Fruit fly (Drosophila melanogaster) whole organism, embryonic: ENCODE results near the gene CBP.

Source experiments
- B-H1 ChIP-seq: fragments of 200-800 bp; sonication (Bioruptor generic); IDR thresholded peaks from 3 replicates; pipeline ENCODE4 v1.3.6; 2022; ENCODE audit warnings: missing biosample characterization, missing genetic modification characterization
- CG10366 ChIP-seq: fragments of 200-800 bp; sonication (Bioruptor generic); IDR thresholded peaks from 2 replicates; pipeline ENCODE4 v1.3.6; 2022; ENCODE audit warnings: missing biosample characterization, missing genetic modification characterization
- CG10654 ChIP-seq: fragments of 200-800 bp; sonication (Bioruptor generic); optimal IDR thresholded peaks from 2 replicates; lab custom pipeline; 2016; ENCODE audit warnings: missing biosample characterization, missing genetic modification characterization
- CG12071 ChIP-seq: fragments of 200-800 bp; sonication (Bioruptor generic); optimal IDR thresholded peaks from 3 replicates; lab custom pipeline; 2018; ENCODE audit warnings: missing biosample characterization, mild to moderate bottlenecking, missing genetic modification characterization
- CG15073 ChIP-seq: fragments of 200-800 bp; sonication (Bioruptor generic); optimal IDR thresholded peaks from 2 replicates; lab custom pipeline; 2016; ENCODE audit warnings: missing biosample characterization, missing genetic modification characterization
- CG15601 ChIP-seq: fragments of 200-800 bp; sonication (Bioruptor generic); optimal IDR thresholded peaks from 3 replicates; lab custom pipeline; 2019; ENCODE audit warnings: missing biosample characterization, mild to moderate bottlenecking, missing genetic modification characterization, moderate library complexity
- CG17385 ChIP-seq: fragments of 200-800 bp; sonication (Bioruptor generic); optimal IDR thresholded peaks from 3 replicates; lab custom pipeline; 2018; ENCODE audit warnings: missing biosample characterization, mild to moderate bottlenecking, missing genetic modification characterization
- CG30431 ChIP-seq: fragments of 200-800 bp; sonication (Bioruptor generic); optimal IDR thresholded peaks from 2 replicates; lab custom pipeline; 2017; ENCODE audit warnings: missing biosample characterization, missing genetic modification characterization
- CG3281 ChIP-seq: fragments of 200-800 bp; sonication (Bioruptor generic); optimal IDR thresholded peaks from 3 replicates; lab custom pipeline; 2017; ENCODE audit warnings: missing biosample characterization, mild to moderate bottlenecking, missing genetic modification characterization
- CG43689 ChIP-seq: fragments of 200-800 bp; sonication (Bioruptor generic); IDR thresholded peaks from 2 replicates; pipeline ENCODE4 v1.3.6; 2022; ENCODE audit warnings: missing biosample characterization, missing genetic modification characterization
- CG4617 ChIP-seq: fragments of 200-800 bp; sonication (Bioruptor generic); optimal IDR thresholded peaks from 3 replicates; lab custom pipeline; 2016; ENCODE audit warnings: missing biosample characterization, missing genetic modification characterization, borderline replicate concordance
- CG4854 ChIP-seq: fragments of 200-800 bp; sonication (Bioruptor generic); optimal IDR thresholded peaks from 2 replicates; lab custom pipeline; 2016; ENCODE audit warnings: missing biosample characterization, missing genetic modification characterization, inconsistent platforms
- CG6683 ChIP-seq: fragments of 200-800 bp; sonication (Bioruptor generic); optimal IDR thresholded peaks from 2 replicates; lab custom pipeline; 2017; ENCODE audit warnings: missing biosample characterization, mild to moderate bottlenecking, missing genetic modification characterization, missing genetic modification reagents
- CG8290 ChIP-seq, 3 experiments: fragments of 200-800 bp; sonication (Bioruptor generic); optimal IDR thresholded peaks; 2 replicates each; lab custom pipeline; 2016 to 2019; ENCODE audit warnings: missing biosample characterization in 3 of 3, missing genetic modification characterization in 3 of 3, mild to moderate bottlenecking in 2 of 3, moderate library complexity in 1 of 3
- CoRest ChIP-seq: fragments of 200-800 bp; sonication (Bioruptor generic); optimal IDR thresholded peaks from 3 replicates; lab custom pipeline; 2018; ENCODE audit warnings: missing biosample characterization, mild to moderate bottlenecking, missing genetic modification characterization, moderate library complexity
- Dip2 ChIP-seq: fragments of 200-800 bp; sonication (Bioruptor generic); IDR thresholded peaks from 2 replicates; pipeline ENCODE4 v1.3.6; 2022; ENCODE audit warnings: missing biosample characterization, missing genetic modification characterization
- Gsc ChIP-seq: fragments of 200-800 bp; sonication (Bioruptor generic); IDR thresholded peaks from 2 replicates; pipeline ENCODE4 v1.3.6; 2022; ENCODE audit warnings: missing biosample characterization, missing genetic modification characterization
- HLH4C ChIP-seq: fragments of 200-800 bp; sonication (Bioruptor generic); IDR thresholded peaks from 3 replicates; pipeline ENCODE4 v1.3.6; 2022; ENCODE audit warnings: missing biosample characterization, missing genetic modification characterization; ENCODE audit not compliant: partially characterized antibody
- Hey ChIP-seq: fragments of 200-800 bp; sonication (Bioruptor generic); optimal IDR thresholded peaks from 3 replicates; lab custom pipeline; 2018; ENCODE audit warnings: missing biosample characterization, mild to moderate bottlenecking, missing genetic modification characterization
- Hmx ChIP-seq: fragments of 200-800 bp; sonication (Bioruptor generic); optimal IDR thresholded peaks from 2 replicates; lab custom pipeline; 2016; ENCODE audit warnings: missing biosample characterization, missing genetic modification characterization
- Hr78 ChIP-seq, 2 experiments: fragments of 200-800 bp in 1 of 2; fragments of >200 bp in 1 of 2; sonication (Bioruptor generic) in 1 of 2; optimal IDR thresholded peaks; 2 replicates each; lab custom pipeline; 2017 to 2019; ENCODE audit warnings: missing biosample characterization in 2 of 2, missing genetic modification characterization in 2 of 2, mild to moderate bottlenecking in 1 of 2, moderate library complexity in 1 of 2
- Lpt ChIP-seq: fragments of >200 bp; optimal IDR thresholded peaks from 2 replicates; lab custom pipeline; 2018; ENCODE audit warnings: missing biosample characterization, missing genetic modification characterization
- Med ChIP-seq: fragments of 200-800 bp; sonication (Bioruptor generic); peaks from one replicate; lab custom pipeline; 2016; ENCODE audit warnings: missing biosample characterization, missing genetic modification characterization, mild to moderate bottlenecking, inconsistent platforms, moderate library complexity
- Myb ChIP-seq: fragments of 200-800 bp; sonication (Bioruptor generic); optimal IDR thresholded peaks from 2 replicates; lab custom pipeline; 2016; ENCODE audit warnings: missing biosample characterization, missing genetic modification characterization
- Scr ChIP-seq: fragments of 200-800 bp; sonication (Bioruptor generic); IDR thresholded peaks from 2 replicates; pipeline ENCODE4 v1.3.6; 2022; ENCODE audit warnings: missing biosample characterization, missing genetic modification characterization; ENCODE audit not compliant: partially characterized antibody
- Ssrp ChIP-seq: fragments of 200-800 bp; sonication (Bioruptor generic); optimal IDR thresholded peaks from 2 replicates; lab custom pipeline; 2018; ENCODE audit warnings: missing biosample characterization, mild to moderate bottlenecking, missing genetic modification characterization, moderate library complexity
- Xbp1 ChIP-seq: fragments of 200-800 bp; sonication (Bioruptor generic); optimal IDR thresholded peaks from 3 replicates; lab custom pipeline; 2016; ENCODE audit warnings: missing biosample characterization, mild to moderate bottlenecking, missing genetic modification characterization
- ab ChIP-seq: fragments of 200-800 bp; sonication (Bioruptor generic); optimal IDR thresholded peaks from 2 replicates; lab custom pipeline; 2016; ENCODE audit warnings: missing biosample characterization, missing genetic modification characterization
- ara ChIP-seq: fragments of 200-800 bp; sonication (Bioruptor generic); IDR thresholded peaks from 2 replicates; pipeline ENCODE4 v1.3.6; 2022; ENCODE audit warnings: missing biosample characterization, missing genetic modification characterization
- cato ChIP-seq: fragments of 200-800 bp; sonication (Bioruptor generic); optimal IDR thresholded peaks from 2 replicates; lab custom pipeline; 2016; ENCODE audit warnings: missing biosample characterization, missing genetic modification characterization, borderline replicate concordance
- dan ChIP-seq: fragments of 200-800 bp; sonication (Bioruptor generic); IDR thresholded peaks from 2 replicates; pipeline ENCODE4 v1.3.6; 2022; ENCODE audit warnings: missing biosample characterization, missing genetic modification characterization
- danr ChIP-seq: fragments of 200-800 bp; sonication (Bioruptor generic); IDR thresholded peaks from 2 replicates; pipeline ENCODE4 v1.3.6; 2022; ENCODE audit warnings: missing biosample characterization, missing genetic modification characterization
- emc ChIP-seq: fragments of 200-800 bp; sonication (Bioruptor generic); optimal IDR thresholded peaks from 2 replicates; lab custom pipeline; 2016; ENCODE audit warnings: missing biosample characterization, missing genetic modification characterization
- gcm2 ChIP-seq: fragments of 200-800 bp; sonication (Bioruptor generic); optimal IDR thresholded peaks from 2 replicates; lab custom pipeline; 2016; ENCODE audit warnings: missing biosample characterization, missing genetic modification characterization
- gt ChIP-seq: fragments of 200-800 bp; sonication (Bioruptor generic); IDR thresholded peaks from 2 replicates; pipeline ENCODE4 v1.3.6; 2022; ENCODE audit warnings: missing biosample characterization, missing genetic modification characterization
- jigr1 ChIP-seq: fragments of 200-800 bp; sonication (Bioruptor generic); IDR thresholded peaks from 3 replicates; pipeline ENCODE4 v1.3.6; 2022; ENCODE audit warnings: missing biosample characterization, missing genetic modification characterization
- jing ChIP-seq: fragments of 200-800 bp; sonication (Bioruptor generic); optimal IDR thresholded peaks from 2 replicates; lab custom pipeline; 2018; ENCODE audit warnings: missing biosample characterization, mild to moderate bottlenecking, missing genetic modification characterization
- maf-S ChIP-seq: fragments of 200-800 bp; sonication (Bioruptor generic); optimal IDR thresholded peaks from 2 replicates; lab custom pipeline; 2016; ENCODE audit warnings: missing biosample characterization, missing genetic modification characterization
- nau ChIP-seq: fragments of 200-800 bp; sonication (Bioruptor generic); optimal IDR thresholded peaks from 3 replicates; lab custom pipeline; 2017; ENCODE audit warnings: missing biosample characterization, mild to moderate bottlenecking, missing genetic modification characterization, missing genetic modification reagents
- nom ChIP-seq: fragments of 200-800 bp; sonication (Bioruptor generic); optimal IDR thresholded peaks from 2 replicates; lab custom pipeline; 2017; ENCODE audit warnings: missing biosample characterization, missing genetic modification characterization, mild to moderate bottlenecking, moderate library complexity, missing genetic modification reagents
- pfk ChIP-seq: fragments of 200-800 bp; sonication (Bioruptor generic); optimal IDR thresholded peaks from 2 replicates; lab custom pipeline; 2018; ENCODE audit warnings: missing biosample characterization, mild to moderate bottlenecking, missing genetic modification characterization, moderate library complexity
- pho ChIP-seq: fragments of 200-800 bp; sonication (Bioruptor generic); optimal IDR thresholded peaks from 2 replicates; lab custom pipeline; 2016; ENCODE audit warnings: missing biosample characterization, missing genetic modification characterization
- pum ChIP-seq: fragments of 200-800 bp; sonication (Bioruptor generic); optimal IDR thresholded peaks from 2 replicates; lab custom pipeline; 2016; ENCODE audit warnings: missing biosample characterization, missing genetic modification characterization
- sc ChIP-seq, 3 experiments: fragments of >200 bp in 2 of 3; fragments of 200-800 bp in 1 of 3; sonication (Bioruptor generic) in 1 of 3; optimal IDR thresholded peaks; 2 replicates in 2 of 3; 3 replicates in 1 of 3; lab custom pipeline; 2017; ENCODE audit warnings: mild to moderate bottlenecking in 1 of 3, missing biosample characterization in 1 of 3, missing genetic modification characterization in 1 of 3, missing genetic modification reagents in 1 of 3
- scrt ChIP-seq: fragments of 200-800 bp; sonication (Bioruptor generic); optimal IDR thresholded peaks from 2 replicates; lab custom pipeline; 2018; ENCODE audit warnings: missing biosample characterization, mild to moderate bottlenecking, missing genetic modification characterization, moderate library complexity
- seq ChIP-seq: fragments of 200-800 bp; sonication (Bioruptor generic); IDR thresholded peaks from 2 replicates; pipeline ENCODE4 v1.3.6; 2022; ENCODE audit warnings: missing biosample characterization, missing genetic modification characterization
- sim ChIP-seq: fragments of 200-800 bp; sonication (Bioruptor generic); IDR thresholded peaks from 2 replicates; pipeline ENCODE4 v1.3.6; 2022; ENCODE audit warnings: missing biosample characterization, missing genetic modification characterization
- sr ChIP-seq: fragments of 200-800 bp; sonication (Bioruptor generic); IDR thresholded peaks from 3 replicates; pipeline ENCODE4 v1.3.6; 2022; ENCODE audit warnings: missing biosample characterization, missing genetic modification characterization
- vfl ChIP-seq: fragments of 200-800 bp; sonication (Bioruptor generic); optimal IDR thresholded peaks from 2 replicates; lab custom pipeline; 2016; ENCODE audit warnings: missing biosample characterization, missing genetic modification characterization
- vnd ChIP-seq: fragments of 200-800 bp; sonication (Bioruptor generic); IDR thresholded peaks from 3 replicates; pipeline ENCODE4 v1.3.6; 2022; ENCODE audit warnings: missing biosample characterization, missing genetic modification characterization; ENCODE audit not compliant: partially characterized antibody

CBP gene

dm6 chrX:7332493-7332892 lies 4.7 kb upstream of the CBP start (continued):
- no peak for TF ChIP-seq Ssrp (tag; lab: Kevin White, UChicago)
- TF ChIP-seq dan (GFP tag; lab: Robert Waterston, UW) = no peak
- TF ChIP-seq CG10366 (GFP tag; lab: Robert Waterston, UW) = peak; percentile 41; the same call in 1 of the 2 replicates
- peak; percentile 26 for TF ChIP-seq cato (GFP tag; lab: Kevin White, UChicago)
- no peak for TF ChIP-seq Hr78 (GFP tag; optimal IDR thresholded peaks at IDR 0.05; lab: Kevin White, UChicago)
- peak; percentile 54 for TF ChIP-seq Myb (GFP tag; lab: Kevin White, UChicago)
- TF ChIP-seq gcm2 (GFP tag; lab: Kevin White, UChicago) = no peak
- peak; percentile 80 for TF ChIP-seq pho
- TF ChIP-seq scrt (GFP tag; lab: Kevin White, UChicago) = peak; percentile 56
- peak; percentile 96 for TF ChIP-seq Med (GFP tag; lab: Kevin White, UChicago)
- peak; percentile 22 for TF ChIP-seq nau (GFP tag; lab: Kevin White, UChicago)
- peak; percentile 15 for TF ChIP-seq CG30431 (GFP tag; lab: Kevin White, UChicago)
- TF ChIP-seq vfl (GFP tag; lab: Kevin White, UChicago) = peak; percentile 46
- no peak for TF ChIP-seq Hmx
- peak; percentile 32 for TF ChIP-seq emc (GFP tag; lab: Kevin White, UChicago)
- peak; percentile 54 for TF ChIP-seq maf-S (GFP tag; lab: Kevin White, UChicago)
- peak; percentile 39 for TF ChIP-seq CG12071 (GFP tag; lab: Kevin White, UChicago)
- TF ChIP-seq Lpt (GFP tag; lab: Kevin White, UChicago) = no peak
- no peak for TF ChIP-seq sc (optimal IDR thresholded peaks at IDR 0.05; lab: Kevin White, UChicago)
- TF ChIP-seq sc (GFP tag; optimal IDR thresholded peaks at IDR 0.05; lab: Kevin White, UChicago) = no peak
- no peak for TF ChIP-seq nom (GFP tag; lab: Kevin White, UChicago)
- TF ChIP-seq ara (GFP tag; lab: Robert Waterston, UW) = no peak
- TF ChIP-seq CG4617 (GFP tag; lab: Kevin White, UChicago) = no peak
- peak; percentile 59 for TF ChIP-seq Xbp1
- TF ChIP-seq CG10654 (GFP tag; lab: Kevin White, UChicago) = peak; percentile 35
- TF ChIP-seq CG43689 (GFP tag; lab: Robert Waterston, UW) = no peak
- no peak for TF ChIP-seq sr (GFP tag; lab: Robert Waterston, UW)
- no peak for TF ChIP-seq CG15073
- no peak for TF ChIP-seq HLH4C (GFP tag; lab: Robert Waterston, UW)
- no peak for TF ChIP-seq CG6683
- TF ChIP-seq pum (GFP tag; lab: Kevin White, UChicago) = peak; percentile 49
- TF ChIP-seq Gsc = no peak
- TF ChIP-seq CoRest (tag; lab: Kevin White, UChicago) = peak; percentile 52
- TF ChIP-seq jigr1 (GFP tag; lab: Robert Waterston, UW) = no peak
- no peak for TF ChIP-seq jing (GFP tag; lab: Kevin White, UChicago)
- TF ChIP-seq CG3281 (GFP tag; lab: Kevin White, UChicago) = peak; percentile 80
- peak; percentile 69 for TF ChIP-seq CG17385
- no peak for TF ChIP-seq Hey
- TF ChIP-seq vnd (GFP tag; lab: Robert Waterston, UW) = no peak
- peak; percentile 32; the same call in 1 of the 3 replicates for TF ChIP-seq B-H1 (GFP tag; lab: Robert Waterston, UW)
- TF ChIP-seq Scr (GFP tag; lab: Robert Waterston, UW) = no peak
- TF ChIP-seq ab (GFP tag; lab: Kevin White, UChicago) = no peak
- no peak for TF ChIP-seq danr
- no peak for TF ChIP-seq gt (GFP tag; lab: Robert Waterston, UW)
- TF ChIP-seq seq = peak; percentile 81
- TF ChIP-seq Dip2 = no peak
- TF ChIP-seq pfk (GFP tag; lab: Kevin White, UChicago) = no peak
- no peak for TF ChIP-seq CG15601 (tag; lab: Kevin White, UChicago)
- TF ChIP-seq CG8290 (GFP tag; optimal IDR thresholded peaks at IDR 0.05; lab: Kevin White, UChicago) = no peak
- TF ChIP-seq CG8290 (tag; optimal IDR thresholded peaks at IDR 0.05; lab: Kevin White, UChicago) = peak in 1 of 2 experiments; percentile 89
- TF ChIP-seq CG4854 (GFP tag; lab: Kevin White, UChicago) = peak; percentile 11
- TF ChIP-seq sim (GFP tag; lab: Robert Waterston, UW) = no peak
